Worm (Caenorhabditis elegans) whole organism, L4 larva: Measurements from ENCODE around the gene atp-5.

Source experiments
- egl-27 ChIP-seq: sonication (generic microtip); optimal IDR thresholded peaks from 3 replicates; lab custom pipeline; 2017; ENCODE audit warnings: missing biosample characterization, missing genetic modification reagents, missing genetic modification characterization
- nhr-76 ChIP-seq: fragments of 150-350 bp; optimal IDR thresholded peaks from 2 replicates; lab custom pipeline; 2014; ENCODE audit warnings: missing biosample characterization, missing genetic modification characterization
- unc-62 ChIP-seq, 3 experiments: fragments of 150-350 bp in 1 of 3; sonication (generic microtip); optimal IDR thresholded peaks in 2 of 3; peaks in 1 of 3; 1 replicate in 1 of 3; 2 replicates in 2 of 3; lab custom pipeline; 2014 to 2017; ENCODE audit warnings: missing biosample characterization in 3 of 3, missing genetic modification characterization in 3 of 3, missing genetic modification reagents in 3 of 3, missing genotype in 1 of 3

DNA sequence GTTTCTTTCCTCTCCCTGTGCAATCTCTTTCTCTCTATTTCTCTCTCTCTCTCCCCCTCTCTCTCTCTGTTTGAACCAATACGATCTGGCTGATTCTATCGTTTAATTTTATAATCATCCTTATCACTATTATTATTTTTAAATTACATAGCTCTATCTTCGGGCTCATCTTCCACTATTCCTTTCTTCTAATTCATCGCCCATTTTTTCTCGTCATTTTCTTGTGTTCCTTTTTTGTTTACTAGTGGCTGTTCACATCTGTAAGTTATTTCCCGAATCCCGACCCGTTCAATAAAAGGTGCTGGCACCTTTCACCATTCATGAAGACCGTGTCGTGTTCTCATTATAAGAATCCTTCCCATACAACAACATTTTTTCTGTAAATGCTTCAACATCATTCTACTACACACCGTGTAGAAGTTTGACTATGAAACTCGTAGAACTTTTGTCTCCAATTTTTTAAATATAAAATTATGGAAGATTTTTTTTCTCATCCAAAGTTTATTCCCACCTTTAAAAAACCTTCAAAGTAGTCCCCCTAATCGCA is 5.4 kb downstream of the atp-5 start:
- TF ChIP-seq egl-27 (tag; lab: Kevin White, UChicago) (no peak), unc-62 (GFP tag; optimal IDR thresholded peaks at IDR 0.05 in 1 of 2; lab: Kevin White, UChicago) (no peak), unc-62 (tag; optimal IDR thresholded peaks at IDR 0.05; lab: Kevin White, UChicago) (no peak), nhr-76 (no peak)
